Fruit fly (Drosophila melanogaster) whole organism, embryonic: ENCODE measurements around the gene CG34296.

Source experiments
- Abd-B ChIP-seq: fragments of 200-800 bp; sonication (Bioruptor generic); optimal IDR thresholded peaks from 2 replicates; lab custom pipeline; 2018; ENCODE audit warnings: missing biosample characterization, mild to moderate bottlenecking, missing genetic modification characterization, moderate library complexity
- Atf-2 ChIP-seq: fragments of 200-800 bp; sonication (Bioruptor generic); optimal IDR thresholded peaks from 2 replicates; lab custom pipeline; 2016; ENCODE audit warnings: missing biosample characterization, missing genetic modification characterization
- Blimp-1 ChIP-seq: fragments of 200-800 bp; sonication (Bioruptor generic); optimal IDR thresholded peaks from 3 replicates; lab custom pipeline; 2018; ENCODE audit warnings: missing biosample characterization, missing genetic modification characterization, mild to moderate bottlenecking, moderate library complexity, missing genetic modification reagents
- CG10147 ChIP-seq: fragments of 200-800 bp; sonication (Bioruptor generic); optimal IDR thresholded peaks from 2 replicates; lab custom pipeline; 2019; ENCODE audit warnings: missing biosample characterization, mild to moderate bottlenecking, missing genetic modification characterization, moderate library complexity
- CG10321 ChIP-seq: fragments of 200-800 bp; sonication (Bioruptor generic); IDR thresholded peaks from 2 replicates; pipeline ENCODE4 v1.3.6; 2022; ENCODE audit warnings: missing biosample characterization, missing genetic modification characterization
- CG10959 ChIP-seq: fragments of 200-800 bp; sonication (Bioruptor generic); IDR thresholded peaks from 2 replicates; pipeline ENCODE4 v1.3.6; 2022; ENCODE audit warnings: missing biosample characterization, missing genetic modification characterization
- CG10979 ChIP-seq: fragments of 200-800 bp; sonication (Bioruptor generic); optimal IDR thresholded peaks from 2 replicates; lab custom pipeline; 2018; ENCODE audit warnings: missing biosample characterization, mild to moderate bottlenecking, missing genetic modification characterization, moderate library complexity
- CG11504 ChIP-seq: fragments of 200-800 bp; sonication (Bioruptor generic); optimal IDR thresholded peaks from 3 replicates; lab custom pipeline; 2019; ENCODE audit warnings: missing biosample characterization, mild to moderate bottlenecking, missing genetic modification characterization, moderate library complexity
- CG13296 ChIP-seq: fragments of 200-800 bp; sonication (Bioruptor generic); optimal IDR thresholded peaks from 3 replicates; lab custom pipeline; 2018; ENCODE audit warnings: missing biosample characterization, mild to moderate bottlenecking, missing genetic modification characterization
- CG13624 ChIP-seq: fragments of 200-800 bp; sonication (Bioruptor generic); optimal IDR thresholded peaks from 2 replicates; lab custom pipeline; 2016; ENCODE audit warnings: missing biosample characterization, missing genetic modification characterization
- CG14710 ChIP-seq: fragments of 200-800 bp; sonication (Bioruptor generic); optimal IDR thresholded peaks from 3 replicates; lab custom pipeline; 2019; ENCODE audit warnings: missing biosample characterization, mild to moderate bottlenecking, missing genetic modification characterization, moderate library complexity
- CG1603 ChIP-seq: fragments of 200-800 bp; sonication (Bioruptor generic); optimal IDR thresholded peaks from 2 replicates; lab custom pipeline; 2019; ENCODE audit warnings: missing biosample characterization, mild to moderate bottlenecking, missing genetic modification characterization, moderate library complexity
- CG18262 ChIP-seq: fragments of 200-800 bp; optimal IDR thresholded peaks from 3 replicates; lab custom pipeline; 2019; ENCODE audit warnings: missing biosample characterization, mild to moderate bottlenecking, missing genetic modification characterization, moderate library complexity
- CG2712 ChIP-seq: fragments of 200-800 bp; optimal IDR thresholded peaks from 3 replicates; lab custom pipeline; 2019; ENCODE audit warnings: missing biosample characterization, mild to moderate bottlenecking, missing genetic modification characterization, moderate library complexity
- CG30403 ChIP-seq: fragments of 200-800 bp; sonication (Bioruptor generic); optimal IDR thresholded peaks from 3 replicates; lab custom pipeline; 2016; ENCODE audit warnings: missing biosample characterization, missing genetic modification characterization
- CG31224 ChIP-seq: fragments of 200-800 bp; sonication (Bioruptor generic); IDR thresholded peaks from 2 replicates; pipeline ENCODE4 v1.3.6; 2022; ENCODE audit warnings: missing biosample characterization, missing genetic modification characterization
- CG32767 ChIP-seq: fragments of 200-800 bp; sonication (Bioruptor generic); IDR thresholded peaks from 2 replicates; pipeline ENCODE4 v1.3.6; 2022; ENCODE audit warnings: missing biosample characterization, missing genetic modification characterization
- CG3995 ChIP-seq: fragments of 200-800 bp; sonication (Bioruptor generic); optimal IDR thresholded peaks from 3 replicates; lab custom pipeline; 2016; ENCODE audit warnings: missing biosample characterization, missing genetic modification characterization
- CG43689 ChIP-seq: fragments of 200-800 bp; sonication (Bioruptor generic); IDR thresholded peaks from 2 replicates; pipeline ENCODE4 v1.3.6; 2022; ENCODE audit warnings: missing biosample characterization, missing genetic modification characterization
- CG4820 ChIP-seq: fragments of 200-800 bp; sonication (Bioruptor generic); optimal IDR thresholded peaks from 3 replicates; lab custom pipeline; 2016; ENCODE audit warnings: missing biosample characterization, missing genetic modification characterization
- CG5245 ChIP-seq: fragments of 200-800 bp; sonication (Bioruptor generic); optimal IDR thresholded peaks from 3 replicates; lab custom pipeline; 2016; ENCODE audit warnings: missing biosample characterization, missing genetic modification characterization
- CG8281 ChIP-seq: fragments of 200-800 bp; sonication (Bioruptor generic); optimal IDR thresholded peaks from 2 replicates; lab custom pipeline; 2018; ENCODE audit warnings: missing biosample characterization, mild to moderate bottlenecking, missing genetic modification characterization, moderate library complexity
- CG8924 ChIP-seq: fragments of 200-800 bp; optimal IDR thresholded peaks from 3 replicates; lab custom pipeline; 2019; ENCODE audit warnings: missing biosample characterization, mild to moderate bottlenecking, missing genetic modification characterization, moderate library complexity
- CG9437 ChIP-seq: fragments of 200-800 bp; sonication (Bioruptor generic); optimal IDR thresholded peaks from 2 replicates; lab custom pipeline; 2018; ENCODE audit warnings: missing biosample characterization, mild to moderate bottlenecking, missing genetic modification characterization
- CG9817 ChIP-seq: fragments of 200-800 bp; sonication (Bioruptor generic); optimal IDR thresholded peaks from 2 replicates; lab custom pipeline; 2018; ENCODE audit warnings: missing biosample characterization, mild to moderate bottlenecking, missing genetic modification characterization, moderate library complexity
- Nf-YA ChIP-seq: fragments of 200-800 bp; sonication (Bioruptor generic); IDR thresholded peaks from 2 replicates; pipeline ENCODE4 v1.3.6; 2022; ENCODE audit warnings: missing biosample characterization, missing genetic modification characterization
- Nf-YB ChIP-seq: fragments of 200-800 bp; sonication (Bioruptor generic); optimal IDR thresholded peaks from 3 replicates; lab custom pipeline; 2019; ENCODE audit warnings: missing biosample characterization, mild to moderate bottlenecking, missing genetic modification characterization, moderate library complexity
- Oli ChIP-seq: fragments of 200-800 bp; sonication (Bioruptor generic); optimal IDR thresholded peaks from 2 replicates; lab custom pipeline; 2018; ENCODE audit warnings: missing biosample characterization, mild to moderate bottlenecking, missing genetic modification characterization, moderate library complexity
- Sox100B ChIP-seq: fragments of 200-800 bp; sonication (Bioruptor generic); optimal IDR thresholded peaks from 3 replicates; lab custom pipeline; 2018; ENCODE audit warnings: missing biosample characterization, mild to moderate bottlenecking, missing genetic modification characterization
- Sox102F ChIP-seq: fragments of 200-800 bp; sonication (Bioruptor generic); optimal IDR thresholded peaks from 2 replicates; lab custom pipeline; 2018; ENCODE audit warnings: missing biosample characterization, mild to moderate bottlenecking, missing genetic modification characterization, moderate library complexity
- Spps ChIP-seq: fragments of 200-800 bp; sonication (Bioruptor generic); optimal IDR thresholded peaks from 2 replicates; lab custom pipeline; 2018; ENCODE audit warnings: missing biosample characterization, mild to moderate bottlenecking, missing genetic modification characterization
- Xrp1 ChIP-seq: fragments of 200-800 bp; sonication (Bioruptor generic); IDR thresholded peaks from 2 replicates; pipeline ENCODE4 v1.3.6; 2022; ENCODE audit warnings: missing biosample characterization, missing genetic modification characterization
- cg ChIP-seq: fragments of 200-800 bp; sonication (Bioruptor generic); optimal IDR thresholded peaks from 3 replicates; lab custom pipeline; 2019; ENCODE audit warnings: missing biosample characterization, mild to moderate bottlenecking, missing genetic modification characterization, moderate library complexity
- dan ChIP-seq: fragments of 200-800 bp; sonication (Bioruptor generic); IDR thresholded peaks from 2 replicates; pipeline ENCODE4 v1.3.6; 2022; ENCODE audit warnings: missing biosample characterization, missing genetic modification characterization
- dimm ChIP-seq: fragments of 200-800 bp; sonication (Bioruptor generic); IDR thresholded peaks from 2 replicates; pipeline ENCODE4 v1.3.6; 2022; ENCODE audit warnings: missing biosample characterization, missing genetic modification characterization
- esg ChIP-seq: fragments of 200-800 bp; sonication (Bioruptor generic); conservative IDR thresholded peaks from 2 replicates; pipeline ENCODE4 v1.3.6; 2022; ENCODE audit warnings: missing biosample characterization, missing genetic modification characterization
- gsb-n ChIP-seq: fragments of 200-800 bp; sonication (Bioruptor generic); optimal IDR thresholded peaks from 3 replicates; lab custom pipeline; 2018; ENCODE audit warnings: missing biosample characterization, mild to moderate bottlenecking, missing genetic modification characterization
- ind ChIP-seq: fragments of 200-800 bp; sonication (Bioruptor generic); optimal IDR thresholded peaks from 3 replicates; lab custom pipeline; 2016; ENCODE audit warnings: missing biosample characterization, missing genetic modification characterization
- lmd ChIP-seq: fragments of 200-800 bp; sonication (Bioruptor generic); IDR thresholded peaks from 2 replicates; pipeline ENCODE4 v1.3.6; 2022; ENCODE audit warnings: missing biosample characterization, missing genetic modification characterization
- pzg ChIP-seq: fragments of 200-800 bp; sonication (Bioruptor generic); optimal IDR thresholded peaks from 3 replicates; lab custom pipeline; 2018; ENCODE audit warnings: missing biosample characterization, mild to moderate bottlenecking, missing genetic modification characterization, moderate library complexity
- row ChIP-seq: fragments of 200-800 bp; sonication (Bioruptor generic); IDR thresholded peaks from 3 replicates; pipeline ENCODE4 v1.3.6; 2022; ENCODE audit warnings: missing biosample characterization, missing genetic modification characterization
- sens ChIP-seq: fragments of 200-800 bp; sonication (Bioruptor generic); peaks from one replicate; lab custom pipeline; 2016; ENCODE audit warnings: missing biosample characterization, missing genetic modification characterization
- sob ChIP-seq: fragments of 200-800 bp; sonication (Bioruptor generic); IDR thresholded peaks from 2 replicates; pipeline ENCODE4 v1.3.6; 2022; ENCODE audit warnings: missing biosample characterization, missing genetic modification characterization
- tap ChIP-seq: fragments of 200-800 bp; optimal IDR thresholded peaks from 3 replicates; lab custom pipeline; 2019; ENCODE audit warnings: missing biosample characterization, mild to moderate bottlenecking, missing genetic modification characterization, moderate library complexity
- trh ChIP-seq: fragments of 200-800 bp; sonication (Bioruptor generic); optimal IDR thresholded peaks from 2 replicates; lab custom pipeline; 2016; ENCODE audit warnings: missing biosample characterization, missing genetic modification characterization
- vnd ChIP-seq: fragments of 200-800 bp; sonication (Bioruptor generic); IDR thresholded peaks from 3 replicates; pipeline ENCODE4 v1.3.6; 2022; ENCODE audit warnings: missing biosample characterization, missing genetic modification characterization; ENCODE audit not compliant: partially characterized antibody
- yki ChIP-seq: fragments of >200 bp; optimal IDR thresholded peaks from 3 replicates; lab custom pipeline; 2018
- zfh1 ChIP-seq: fragments of 200-800 bp; sonication (Bioruptor generic); IDR thresholded peaks from 3 replicates; pipeline ENCODE4 v1.3.6; 2022; ENCODE audit warnings: missing biosample characterization, missing genetic modification characterization

CG34296 gene

DNA sequence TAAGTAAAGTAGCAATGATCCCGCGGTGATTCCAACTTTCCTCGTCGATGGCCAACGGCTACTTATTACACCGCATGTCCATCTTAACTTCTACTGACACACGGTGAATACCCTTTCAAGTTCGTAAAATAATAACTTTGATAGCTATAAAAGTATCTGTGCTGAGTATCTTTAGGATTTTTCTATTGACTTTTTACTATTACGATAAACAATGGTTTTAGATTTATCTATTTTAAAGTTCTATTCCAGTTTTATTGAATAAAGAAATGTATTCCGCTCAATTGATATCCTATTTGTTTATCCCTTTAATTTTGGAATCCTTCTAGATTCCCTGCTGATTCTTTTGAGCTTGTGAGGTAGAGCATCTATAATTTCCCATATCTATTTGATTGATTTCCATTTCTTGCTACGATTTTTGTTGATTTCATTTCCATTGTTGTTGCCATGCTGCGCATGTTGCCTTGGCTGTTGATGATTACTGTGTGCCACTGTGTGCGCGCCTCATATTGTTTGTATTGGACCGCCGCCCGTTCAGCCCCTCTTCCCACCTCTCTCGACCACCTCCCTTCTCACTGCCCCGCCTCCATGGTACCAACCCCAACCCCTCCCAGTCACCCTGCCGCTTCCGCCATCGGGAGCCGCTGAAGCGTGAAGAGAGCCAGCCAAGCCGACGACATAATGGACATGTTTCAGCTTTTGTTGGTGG lies 32.4 kb upstream of the CG34296 start (continued):
- TF ChIP-seq sens (GFP tag; lab: Kevin White, UChicago): peak; percentile 79
- peak; percentile 57 for TF ChIP-seq Nf-YB (GFP tag; lab: Kevin White, UChicago)
- no peak for TF ChIP-seq dimm (GFP tag; lab: Robert Waterston, UW)

DNA sequence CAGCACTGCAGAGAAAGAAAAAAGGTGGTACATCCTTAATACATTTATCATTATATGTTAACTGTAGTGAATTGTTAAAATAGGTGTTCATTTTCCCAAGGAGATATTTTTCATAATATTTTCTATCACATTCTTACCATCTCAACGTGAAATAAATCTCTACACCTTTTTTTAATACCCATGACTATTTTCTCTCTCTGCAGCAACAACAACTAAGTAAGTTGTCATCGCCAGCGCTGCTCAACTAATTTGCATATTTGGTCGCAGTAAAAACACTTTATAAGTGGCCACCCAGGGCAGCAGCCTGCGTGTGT lies 31.8 kb upstream of the CG34296 start:
- TF ChIP-seq Abd-B (GFP tag; lab: Kevin White, UChicago) (peak; percentile 51), Sox100B (GFP tag; lab: Kevin White, UChicago) (peak; percentile 47), Nf-YA (GFP tag; lab: Robert Waterston, UW) (no peak), gsb-n (tag; lab: Kevin White, UChicago) (peak; percentile 53), CG2712 (peak; percentile 54), vnd (no peak), ind (GFP tag; lab: Kevin White, UChicago) (peak; percentile 19), Xrp1 (peak; percentile 40; the same call in 1 of the 2 replicates), Atf-2 (GFP tag; lab: Kevin White, UChicago) (peak; percentile 12), CG10979 (tag; lab: Kevin White, UChicago) (peak; percentile 68), Blimp-1 (peak; percentile 67), CG14710 (tag; lab: Kevin White, UChicago) (peak; percentile 47), CG18262 (tag; lab: Kevin White, UChicago) (peak; percentile 56), pzg (no peak), row (GFP tag; lab: Robert Waterston, UW) (peak; percentile 68), CG9437 (GFP tag; lab: Kevin White, UChicago) (peak; percentile 20), CG43689 (GFP tag; lab: Robert Waterston, UW) (peak; percentile 30; the same call in 1 of the 2 replicates), Spps (peak; percentile 36), sens (GFP tag; lab: Kevin White, UChicago) (peak; percentile 95), CG13296 (no peak), Oli (peak; percentile 53), CG8924 (tag; lab: Kevin White, UChicago) (peak; percentile 37), CG10321 (GFP tag; lab: Robert Waterston, UW) (no peak), CG10147 (GFP tag; lab: Kevin White, UChicago) (no peak), CG10959 (GFP tag; lab: Robert Waterston, UW) (0 out of 2 replicates have a peak, but pooled peaks have one; percentile 16), tap (tag; lab: Kevin White, UChicago) (peak; percentile 32), CG11504 (peak; percentile 71), CG5245 (GFP tag; lab: Kevin White, UChicago) (peak; percentile 62), sob (GFP tag; lab: Robert Waterston, UW) (0 out of 2 replicates have a peak, but pooled peaks have one; percentile 15), dan (GFP tag; lab: Robert Waterston, UW) (no peak), lmd (peak; percentile 39; the same call in 1 of the 2 replicates), cg (GFP tag; lab: Kevin White, UChicago) (no peak), CG30403 (GFP tag; lab: Kevin White, UChicago) (peak; percentile 50), CG1603 (tag; lab: Kevin White, UChicago) (peak; percentile 71), yki (lab: Kevin White, UChicago) (no peak), esg (GFP tag; lab: Robert Waterston, UW) (0 out of 2 replicates have a peak, but pooled peaks have one; percentile 38), CG9817 (tag; lab: Kevin White, UChicago) (peak; percentile 22), CG3995 (no peak), CG4820 (GFP tag; lab: Kevin White, UChicago) (peak; percentile 24), Sox102F (peak; percentile 69), CG13624 (GFP tag; lab: Kevin White, UChicago) (peak; percentile 26), CG31224 (GFP tag; lab: Robert Waterston, UW) (no peak), zfh1 (peak; percentile 33; the same call in 1 of the 3 replicates), trh (GFP tag; lab: Kevin White, UChicago) (no peak), CG32767 (GFP tag; lab: Robert Waterston, UW) (peak; percentile 29; the same call in 1 of the 2 replicates), CG8281 (tag; lab: Kevin White, UChicago) (peak; percentile 32)
